Fruit fly (Drosophila melanogaster) whole organism, prepupa: ENCODE measurements around the gene wat.

Source experiments
- CG10669 ChIP-seq: fragments of 200-800 bp; sonication (Bioruptor generic); optimal IDR thresholded peaks from 3 replicates; lab custom pipeline; 2018; ENCODE audit warnings: missing biosample characterization, mild to moderate bottlenecking, missing genetic modification characterization, moderate library complexity
- CG11762 ChIP-seq: fragments of 200-800 bp; sonication (Bioruptor generic); optimal IDR thresholded peaks from 3 replicates; lab custom pipeline; 2016; ENCODE audit warnings: missing biosample characterization, missing genetic modification characterization; ENCODE audit not compliant: insufficient read depth
- CG11902 ChIP-seq: fragments of 200-800 bp; sonication (Bioruptor generic); optimal IDR thresholded peaks from 3 replicates; lab custom pipeline; 2016; ENCODE audit warnings: missing biosample characterization, missing genetic modification characterization
- CG15336 ChIP-seq: fragments of 200-800 bp; sonication (Bioruptor generic); IDR thresholded peaks from 2 replicates; pipeline ENCODE4 v1.3.6; 2022; ENCODE audit warnings: missing biosample characterization, missing genetic modification characterization
- CG1621 ChIP-seq: fragments of 200-800 bp; sonication (Bioruptor generic); optimal IDR thresholded peaks from 3 replicates; lab custom pipeline; 2018; ENCODE audit warnings: missing biosample characterization, mild to moderate bottlenecking, missing genetic modification characterization
- CG16779 ChIP-seq: fragments of 200-800 bp; sonication (Bioruptor generic); optimal IDR thresholded peaks from 3 replicates; lab custom pipeline; 2017; ENCODE audit warnings: missing biosample characterization, mild to moderate bottlenecking, missing genetic modification characterization
- CG3032 ChIP-seq: fragments of 200-800 bp; optimal IDR thresholded peaks from 2 replicates; lab custom pipeline; 2019; ENCODE audit warnings: missing biosample characterization, mild to moderate bottlenecking, missing genetic modification characterization, moderate library complexity
- CG31627 ChIP-seq: fragments of 200-800 bp; sonication (Bioruptor generic); optimal IDR thresholded peaks from 3 replicates; lab custom pipeline; 2016; ENCODE audit warnings: missing biosample characterization, missing genetic modification characterization
- CG32006 ChIP-seq: fragments of 200-800 bp; sonication (Bioruptor generic); optimal IDR thresholded peaks from 3 replicates; lab custom pipeline; 2017; ENCODE audit warnings: missing biosample characterization, mild to moderate bottlenecking, missing genetic modification characterization
- CG6163 ChIP-seq: fragments of 200-800 bp; sonication (Bioruptor generic); IDR thresholded peaks from 3 replicates; pipeline ENCODE4 v1.3.6; 2022; ENCODE audit warnings: missing biosample characterization, missing genetic modification characterization
- CG6276 ChIP-seq: fragments of 200-800 bp; sonication (Bioruptor generic); optimal IDR thresholded peaks from 2 replicates; lab custom pipeline; 2017; ENCODE audit warnings: missing biosample characterization, mild to moderate bottlenecking, missing genetic modification characterization
- CG6792 ChIP-seq: fragments of 200-800 bp; sonication (Bioruptor generic); optimal IDR thresholded peaks from 3 replicates; lab custom pipeline; 2016; ENCODE audit warnings: missing biosample characterization, missing genetic modification characterization
- CG6808 ChIP-seq: fragments of 200-800 bp; sonication (Bioruptor generic); optimal IDR thresholded peaks from 3 replicates; lab custom pipeline; 2017; ENCODE audit warnings: missing biosample characterization, missing genetic modification characterization, mild to moderate bottlenecking, moderate library complexity, missing genetic modification reagents
- CG8119 ChIP-seq: fragments of 200-800 bp; sonication (Bioruptor generic); IDR thresholded peaks from 3 replicates; pipeline ENCODE4 v1.3.6; 2022; ENCODE audit warnings: missing biosample characterization, missing genetic modification characterization
- CG8319 ChIP-seq: fragments of 200-800 bp; sonication (Bioruptor generic); optimal IDR thresholded peaks from 3 replicates; lab custom pipeline; 2016; ENCODE audit warnings: missing biosample characterization, missing genetic modification characterization
- CG8632 ChIP-seq: fragments of 200-800 bp; sonication (Bioruptor generic); optimal IDR thresholded peaks from 3 replicates; lab custom pipeline; 2016; ENCODE audit warnings: missing biosample characterization, missing genetic modification characterization
- Eip75B ChIP-seq: fragments of 200-800 bp; sonication (Bioruptor generic); optimal IDR thresholded peaks from 3 replicates; lab custom pipeline; 2016; ENCODE audit warnings: missing biosample characterization, missing genetic modification characterization
- Eip78C ChIP-seq: fragments of 200-800 bp; sonication (Bioruptor generic); peaks from one replicate; lab custom pipeline; 2016; ENCODE audit warnings: missing biosample characterization, missing genetic modification characterization
- Eip93F ChIP-seq: fragments of 200-800 bp; sonication (Bioruptor generic); optimal IDR thresholded peaks from 2 replicates; lab custom pipeline; 2016; ENCODE audit warnings: missing biosample characterization, mild to moderate bottlenecking, missing genetic modification characterization
- Ets21C ChIP-seq: fragments of 200-800 bp; sonication (Bioruptor generic); optimal IDR thresholded peaks from 3 replicates; lab custom pipeline; 2016; ENCODE audit warnings: missing biosample characterization, missing genetic modification characterization
- Ets96B ChIP-seq: fragments of 200-800 bp; optimal IDR thresholded peaks from 2 replicates; lab custom pipeline; 2019; ENCODE audit warnings: missing biosample characterization, mild to moderate bottlenecking, missing genetic modification characterization, moderate library complexity
- Gug ChIP-seq: fragments of 200-800 bp; sonication (Bioruptor generic); IDR thresholded peaks from 2 replicates; pipeline ENCODE4 v1.3.6; 2022; ENCODE audit warnings: missing biosample characterization, missing genetic modification characterization
- Hr38 ChIP-seq: sonication (Bioruptor generic); optimal IDR thresholded peaks from 2 replicates; lab custom pipeline; 2016; ENCODE audit warnings: missing biosample characterization, missing genetic modification characterization
- Hr39 ChIP-seq: fragments of 200-800 bp; sonication (Bioruptor generic); optimal IDR thresholded peaks from 2 replicates; lab custom pipeline; 2016; ENCODE audit warnings: missing biosample characterization, missing genetic modification characterization
- Hr4 ChIP-seq: fragments of 200-800 bp; sonication (Bioruptor generic); optimal IDR thresholded peaks from 3 replicates; lab custom pipeline; 2016; ENCODE audit warnings: missing biosample characterization, missing genetic modification characterization
- Lpt ChIP-seq: fragments of 200-800 bp; sonication (Bioruptor generic); optimal IDR thresholded peaks from 3 replicates; lab custom pipeline; 2016; ENCODE audit warnings: missing biosample characterization, missing genetic modification characterization
- Met ChIP-seq: fragments of 200-800 bp; sonication (Bioruptor generic); optimal IDR thresholded peaks from 3 replicates; lab custom pipeline; 2016; ENCODE audit warnings: missing biosample characterization, missing genetic modification characterization
- OdsH ChIP-seq: fragments of 200-800 bp; sonication (Bioruptor generic); optimal IDR thresholded peaks from 3 replicates; lab custom pipeline; 2016; ENCODE audit warnings: missing biosample characterization, missing genetic modification characterization
- Smox ChIP-seq: fragments of 200-800 bp; sonication (Bioruptor generic); optimal IDR thresholded peaks from 3 replicates; lab custom pipeline; 2016; ENCODE audit warnings: missing biosample characterization, missing genetic modification characterization
- Sox14 ChIP-seq: fragments of 200-800 bp; sonication (Bioruptor generic); optimal IDR thresholded peaks from 3 replicates; lab custom pipeline; 2016; ENCODE audit warnings: missing biosample characterization, missing genetic modification characterization
- Sox15 ChIP-seq: fragments of 200-800 bp; sonication (Bioruptor generic); optimal IDR thresholded peaks from 3 replicates; lab custom pipeline; 2016; ENCODE audit warnings: missing biosample characterization, missing genetic modification characterization
- achi ChIP-seq: fragments of 200-800 bp; sonication (Bioruptor generic); optimal IDR thresholded peaks from 3 replicates; lab custom pipeline; 2016; ENCODE audit warnings: missing biosample characterization, missing genetic modification characterization
- acj6 ChIP-seq: fragments of 200-800 bp; sonication (Bioruptor generic); optimal IDR thresholded peaks from 3 replicates; lab custom pipeline; 2016; ENCODE audit warnings: missing biosample characterization, missing genetic modification characterization
- cyc ChIP-seq: fragments of 200-800 bp; sonication (Bioruptor generic); optimal IDR thresholded peaks from 3 replicates; lab custom pipeline; 2016; ENCODE audit warnings: missing biosample characterization, missing genetic modification characterization
- dac ChIP-seq: fragments of 200-800 bp; sonication (Bioruptor generic); optimal IDR thresholded peaks from 2 replicates; lab custom pipeline; 2017; ENCODE audit warnings: missing biosample characterization, mild to moderate bottlenecking, missing genetic modification characterization
- dsx ChIP-seq: fragments of 200-800 bp; optimal IDR thresholded peaks from 3 replicates; lab custom pipeline; 2019; ENCODE audit warnings: missing biosample characterization, mild to moderate bottlenecking, missing genetic modification characterization, moderate library complexity; ENCODE audit not compliant: poor library complexity, severe bottlenecking
- eg ChIP-seq: fragments of 200-800 bp; sonication (Bioruptor generic); IDR thresholded peaks from 3 replicates; pipeline ENCODE4 v1.3.6; 2022; ENCODE audit warnings: missing biosample characterization, missing genetic modification characterization
- esn ChIP-seq: fragments of 200-800 bp; sonication (Bioruptor generic); optimal IDR thresholded peaks from 2 replicates; lab custom pipeline; 2016; ENCODE audit warnings: missing biosample characterization, mild to moderate bottlenecking, missing genetic modification characterization, moderate library complexity
- fd59A ChIP-seq: fragments of 200-800 bp; sonication (Bioruptor generic); optimal IDR thresholded peaks from 2 replicates; lab custom pipeline; 2017; ENCODE audit warnings: missing biosample characterization, mild to moderate bottlenecking, missing genetic modification characterization, missing genetic modification reagents
- fkh ChIP-seq: fragments of 200-800 bp; sonication (Bioruptor generic); optimal IDR thresholded peaks from 3 replicates; lab custom pipeline; 2017; ENCODE audit warnings: missing biosample characterization, mild to moderate bottlenecking, missing genetic modification characterization, moderate library complexity
- lz ChIP-seq: fragments of 200-800 bp; sonication (Bioruptor generic); optimal IDR thresholded peaks from 3 replicates; lab custom pipeline; 2016; ENCODE audit warnings: missing biosample characterization, missing genetic modification characterization
- net ChIP-seq: fragments of 200-800 bp; sonication (Bioruptor generic); optimal IDR thresholded peaks from 3 replicates; lab custom pipeline; 2016; ENCODE audit warnings: missing biosample characterization, missing genetic modification characterization
- salr ChIP-seq, 2 experiments: fragments of 200-800 bp; sonication (Bioruptor generic); optimal IDR thresholded peaks; 3 replicates each; lab custom pipeline; 2016 to 2018; ENCODE audit warnings: missing biosample characterization in 2 of 2, missing genetic modification characterization in 2 of 2, mild to moderate bottlenecking in 1 of 2
- spab ChIP-seq: fragments of 200-800 bp; sonication (Bioruptor generic); optimal IDR thresholded peaks from 2 replicates; lab custom pipeline; 2017; ENCODE audit warnings: missing biosample characterization, mild to moderate bottlenecking, missing genetic modification characterization, missing genetic modification reagents
- vri ChIP-seq: fragments of 200-800 bp; sonication (Bioruptor generic); optimal IDR thresholded peaks from 3 replicates; lab custom pipeline; 2016; ENCODE audit warnings: missing biosample characterization, mild to moderate bottlenecking, missing genetic modification characterization

wat gene

DNA sequence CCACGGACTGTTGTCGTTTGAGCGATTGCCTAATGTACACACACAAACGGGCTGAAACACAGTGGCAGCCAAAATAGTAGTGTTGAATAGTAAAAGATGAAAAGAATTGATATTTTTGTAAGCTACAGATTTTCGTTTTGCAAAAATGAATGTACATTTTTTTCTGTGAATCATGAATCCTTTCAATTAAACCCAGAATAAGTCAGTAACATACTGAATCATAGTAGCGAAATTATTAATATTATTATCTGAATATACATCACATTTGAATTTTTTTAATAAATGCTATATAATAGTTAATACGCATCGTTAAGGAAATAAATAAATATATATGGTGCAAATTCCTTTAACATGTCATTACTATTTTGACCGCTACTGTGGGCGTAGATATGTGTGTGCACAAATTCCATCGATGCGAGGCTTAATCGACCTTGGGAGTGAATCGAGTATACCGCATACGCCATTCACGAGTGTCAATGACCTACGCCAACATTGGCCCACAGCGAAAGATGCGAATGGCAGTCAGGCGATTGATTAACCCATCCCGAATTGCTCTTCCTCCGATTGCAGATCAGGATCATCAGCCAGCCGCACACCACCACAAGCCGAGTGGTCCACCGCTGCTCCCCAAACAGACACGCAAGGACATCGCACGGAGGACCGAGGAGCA is 20.5 kb upstream of the wat start (continued):
- TF ChIP-seq lz (GFP tag; lab: Kevin White, UChicago) (peak; percentile 11), Eip78C (no peak), Hr38 (GFP tag; lab: Kevin White, UChicago) (no peak), CG10669 (GFP tag; lab: Kevin White, UChicago) (no peak), Eip93F (no peak), CG3032 (tag; lab: Kevin White, UChicago) (peak; percentile 50), CG8319 (GFP tag; lab: Kevin White, UChicago) (no peak), fkh (no peak), vri (no peak), CG11902 (GFP tag; lab: Kevin White, UChicago) (peak; percentile 17), Gug (GFP tag; lab: Robert Waterston, UW) (no peak; the same call in 1 of the 2 replicates), CG6808 (GFP tag; lab: Kevin White, UChicago) (no peak), CG16779 (no peak), Eip75B (GFP tag; lab: Kevin White, UChicago) (no peak), CG6792 (GFP tag; lab: Kevin White, UChicago) (no peak), Ets96B (tag; lab: Kevin White, UChicago) (peak; percentile 61), CG6276 (GFP tag; lab: Kevin White, UChicago) (no peak), Met (no peak), Lpt (GFP tag; lab: Kevin White, UChicago) (no peak), CG6163 (GFP tag; lab: Robert Waterston, UW) (0 out of 3 replicates have a peak, but pooled peaks have one; percentile 48), CG31627 (GFP tag; lab: Kevin White, UChicago) (no peak), Sox14 (GFP tag; lab: Kevin White, UChicago) (no peak), CG15336 (GFP tag; lab: Robert Waterston, UW) (peak; percentile 75), Ets21C (no peak), dac (no peak), CG8119 (GFP tag; lab: Robert Waterston, UW) (peak; percentile 66; the same call in 2 of the 3 replicates)

DNA sequence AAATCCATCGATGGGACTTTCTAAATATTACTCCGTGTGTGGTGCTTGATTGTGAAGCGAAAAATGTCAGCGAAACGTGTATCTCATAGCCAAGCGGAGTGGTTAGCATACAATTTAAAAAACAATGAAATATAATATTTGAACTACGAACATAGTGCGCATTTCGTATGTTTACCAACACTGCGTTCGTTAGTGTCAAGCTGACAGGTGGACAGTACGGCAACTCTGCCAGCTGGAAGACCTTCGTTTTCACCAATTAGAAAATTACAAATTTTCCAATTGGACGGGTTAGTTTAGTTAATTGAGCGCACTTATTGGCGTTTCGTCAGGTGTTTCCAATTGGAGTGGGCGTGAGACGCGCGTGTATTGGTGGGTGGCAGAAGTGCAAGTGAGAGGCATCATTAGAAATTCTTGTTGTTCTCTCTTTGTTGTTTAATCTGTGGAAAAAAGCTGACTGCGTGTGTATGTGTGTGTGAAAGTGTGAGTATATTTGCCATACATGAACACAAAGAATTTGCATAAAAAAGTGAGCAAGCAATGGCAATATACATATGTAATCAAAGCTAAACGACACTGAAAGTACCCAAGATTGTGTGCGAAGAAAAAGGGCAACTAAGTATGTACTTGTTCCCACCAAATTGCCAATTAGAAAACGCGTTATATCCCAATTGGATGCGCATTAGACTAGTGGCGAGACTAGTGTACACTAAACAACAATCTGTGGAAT is 19.7 kb upstream of the wat start:
- TF ChIP-seq fd59A (GFP tag; lab: Kevin White, UChicago) (no peak), CG15336 (GFP tag; lab: Robert Waterston, UW) (no peak), acj6 (GFP tag; lab: Kevin White, UChicago) (peak; percentile 35), vri (peak; percentile 15), eg (GFP tag; lab: Robert Waterston, UW) (no peak; the same call in 2 of the 3 replicates), Ets21C (peak; percentile 27), CG6808 (GFP tag; lab: Kevin White, UChicago) (no peak), Gug (GFP tag; lab: Robert Waterston, UW) (no peak), Sox15 (no peak), salr (GFP tag; optimal IDR thresholded peaks at IDR 0.05; lab: Kevin White, UChicago) (no peak), CG6163 (GFP tag; lab: Robert Waterston, UW) (peak; percentile 47; the same call in 2 of the 3 replicates), CG8319 (GFP tag; lab: Kevin White, UChicago) (peak; percentile 10), Smox (GFP tag; lab: Kevin White, UChicago) (no peak), dac (no peak), Eip78C (peak; percentile 70), CG32006 (GFP tag; lab: Kevin White, UChicago) (peak; percentile 48), lz (GFP tag; lab: Kevin White, UChicago) (peak; percentile 40), net (GFP tag; lab: Kevin White, UChicago) (peak; percentile 29), fkh (peak; percentile 48), Hr4 (GFP tag; lab: Kevin White, UChicago) (peak; percentile 30), dsx (GFP tag; lab: Kevin White, UChicago) (no peak), CG11762 (GFP tag; lab: Kevin White, UChicago) (peak; percentile 2), OdsH (GFP tag; lab: Kevin White, UChicago) (peak; percentile 10), CG6792 (GFP tag; lab: Kevin White, UChicago) (peak; percentile 26), Hr39 (GFP tag; lab: Kevin White, UChicago) (peak; percentile 64), Sox14 (GFP tag; lab: Kevin White, UChicago) (peak; percentile 85), Eip75B (GFP tag; lab: Kevin White, UChicago) (no peak), CG6276 (GFP tag; lab: Kevin White, UChicago) (no peak), CG8632 (GFP tag; lab: Kevin White, UChicago) (peak; percentile 24), CG1621 (tag; lab: Kevin White, UChicago) (no peak), Hr38 (GFP tag; lab: Kevin White, UChicago) (no peak), spab (GFP tag; lab: Kevin White, UChicago) (no peak), CG8119 (GFP tag; lab: Robert Waterston, UW) (0 out of 3 replicates have a peak, but pooled peaks have one; percentile 15), esn (GFP tag; lab: Kevin White, UChicago) (peak; percentile 55), CG31627 (GFP tag; lab: Kevin White, UChicago) (peak; percentile 52), cyc (GFP tag; lab: Kevin White, UChicago) (peak; percentile 35), achi (GFP tag; lab: Kevin White, UChicago) (peak; percentile 100)
